Fruit fly (Drosophila melanogaster) whole organism, embryonic: ENCODE measurements around the gene CG31816.

Experiments
- Adf1 ChIP-seq: fragments of 200-800 bp; sonication (Bioruptor generic); IDR thresholded peaks from 2 replicates; pipeline ENCODE4 v1.3.6; 2022; ENCODE audit warnings: missing biosample characterization, missing genetic modification characterization
- Atf-2 ChIP-seq: fragments of 200-800 bp; sonication (Bioruptor generic); optimal IDR thresholded peaks from 2 replicates; lab custom pipeline; 2016; ENCODE audit warnings: missing biosample characterization, missing genetic modification characterization
- Awh ChIP-seq: fragments of 200-800 bp; sonication (Bioruptor generic); IDR thresholded peaks from 2 replicates; pipeline ENCODE4, ENCODE4 v1.3.6; 2022; ENCODE audit warnings: missing biosample characterization, missing genetic modification characterization
- Bgb ChIP-seq: fragments of 200-800 bp; sonication (Bioruptor generic); IDR thresholded peaks from 2 replicates; pipeline ENCODE4 v1.3.6; 2022; ENCODE audit warnings: missing biosample characterization, missing genetic modification characterization; ENCODE audit not compliant: partially characterized antibody
- BtbVII ChIP-seq: fragments of 200-800 bp; sonication (Bioruptor generic); optimal IDR thresholded peaks from 3 replicates; lab custom pipeline; 2017; ENCODE audit warnings: missing biosample characterization, mild to moderate bottlenecking, missing genetic modification characterization
- CG10147 ChIP-seq: fragments of 200-800 bp; sonication (Bioruptor generic); optimal IDR thresholded peaks from 2 replicates; lab custom pipeline; 2019; ENCODE audit warnings: missing biosample characterization, mild to moderate bottlenecking, missing genetic modification characterization, moderate library complexity
- CG10959 ChIP-seq: fragments of 200-800 bp; sonication (Bioruptor generic); IDR thresholded peaks from 2 replicates; pipeline ENCODE4 v1.3.6; 2022; ENCODE audit warnings: missing biosample characterization, missing genetic modification characterization
- CG12219 ChIP-seq: fragments of 200-800 bp; sonication (Bioruptor generic); optimal IDR thresholded peaks from 3 replicates; lab custom pipeline; 2018; ENCODE audit warnings: missing biosample characterization, mild to moderate bottlenecking, missing genetic modification characterization
- CG12659 ChIP-seq: fragments of 200-800 bp; sonication (Bioruptor generic); optimal IDR thresholded peaks from 3 replicates; lab custom pipeline; 2017; ENCODE audit warnings: mild to moderate bottlenecking, missing biosample characterization, missing genetic modification reagents, missing genetic modification characterization
- CG12744 ChIP-seq: fragments of 200-800 bp; sonication (Bioruptor generic); optimal IDR thresholded peaks from 2 replicates; lab custom pipeline; 2016; ENCODE audit warnings: missing biosample characterization, missing genetic modification characterization
- CG15073 ChIP-seq: fragments of 200-800 bp; sonication (Bioruptor generic); optimal IDR thresholded peaks from 2 replicates; lab custom pipeline; 2016; ENCODE audit warnings: missing biosample characterization, missing genetic modification characterization
- CG16779 ChIP-seq: fragments of 200-800 bp; sonication (Bioruptor generic); IDR thresholded peaks from 2 replicates; pipeline ENCODE4 v1.3.6; 2022; ENCODE audit warnings: missing biosample characterization, missing genetic modification characterization
- CG17328 ChIP-seq: fragments of 200-800 bp; sonication (Bioruptor generic); IDR thresholded peaks from 2 replicates; pipeline ENCODE4 v1.3.6; 2022; ENCODE audit warnings: missing biosample characterization, missing genetic modification characterization
- CG1792 ChIP-seq: fragments of 200-800 bp; sonication (Bioruptor generic); optimal IDR thresholded peaks from 2 replicates; lab custom pipeline; 2016; ENCODE audit warnings: missing biosample characterization, missing genetic modification characterization
- CG18619 ChIP-seq: fragments of 200-800 bp; sonication (Bioruptor generic); optimal IDR thresholded peaks from 3 replicates; lab custom pipeline; 2017; ENCODE audit warnings: missing biosample characterization, mild to moderate bottlenecking, missing genetic modification characterization
- CG2199 ChIP-seq: fragments of 200-800 bp; sonication (Bioruptor generic); IDR thresholded peaks from 3 replicates; pipeline ENCODE4 v1.3.6; 2022; ENCODE audit warnings: missing biosample characterization, missing genetic modification characterization
- CG2875 ChIP-seq: fragments of 200-800 bp; sonication (Bioruptor generic); optimal IDR thresholded peaks from 2 replicates; lab custom pipeline; 2017; ENCODE audit warnings: missing biosample characterization, mild to moderate bottlenecking, missing genetic modification characterization, missing genetic modification reagents
- CG3995 ChIP-seq: fragments of 200-800 bp; sonication (Bioruptor generic); optimal IDR thresholded peaks from 3 replicates; lab custom pipeline; 2016; ENCODE audit warnings: missing biosample characterization, missing genetic modification characterization
- CG4854 ChIP-seq: fragments of 200-800 bp; sonication (Bioruptor generic); optimal IDR thresholded peaks from 2 replicates; lab custom pipeline; 2016; ENCODE audit warnings: missing biosample characterization, missing genetic modification characterization, inconsistent platforms
- CG8290 ChIP-seq, 3 experiments: fragments of 200-800 bp; sonication (Bioruptor generic); optimal IDR thresholded peaks; 2 replicates each; lab custom pipeline; 2016 to 2019; ENCODE audit warnings: missing biosample characterization in 3 of 3, missing genetic modification characterization in 3 of 3, mild to moderate bottlenecking in 2 of 3, moderate library complexity in 1 of 3
- CG8924 ChIP-seq: fragments of 200-800 bp; optimal IDR thresholded peaks from 3 replicates; lab custom pipeline; 2019; ENCODE audit warnings: missing biosample characterization, mild to moderate bottlenecking, missing genetic modification characterization, moderate library complexity
- CG9437 ChIP-seq: fragments of 200-800 bp; sonication (Bioruptor generic); optimal IDR thresholded peaks from 2 replicates; lab custom pipeline; 2018; ENCODE audit warnings: missing biosample characterization, mild to moderate bottlenecking, missing genetic modification characterization
- Dbx ChIP-seq: fragments of 200-800 bp; sonication (Bioruptor generic); IDR thresholded peaks from 3 replicates; pipeline ENCODE4 v1.3.6; 2022; ENCODE audit warnings: missing biosample characterization, missing genetic modification characterization
- Dip3 ChIP-seq: fragments of 200-800 bp; sonication (Bioruptor generic); optimal IDR thresholded peaks from 3 replicates; lab custom pipeline; 2016; ENCODE audit warnings: missing biosample characterization, missing genetic modification characterization
- HHEX ChIP-seq: fragments of 200-800 bp; sonication (Bioruptor generic); optimal IDR thresholded peaks from 3 replicates; lab custom pipeline; 2017; ENCODE audit warnings: missing biosample characterization, mild to moderate bottlenecking, missing genetic modification characterization, missing genetic modification reagents
- HLHmδ ChIP-seq: fragments of 200-800 bp; sonication (Bioruptor generic); optimal IDR thresholded peaks from 2 replicates; lab custom pipeline; 2018; ENCODE audit warnings: missing biosample characterization, mild to moderate bottlenecking, missing genetic modification characterization, moderate library complexity
- Nf-YA ChIP-seq: fragments of 200-800 bp; sonication (Bioruptor generic); IDR thresholded peaks from 2 replicates; pipeline ENCODE4 v1.3.6; 2022; ENCODE audit warnings: missing biosample characterization, missing genetic modification characterization
- PHDP ChIP-seq: fragments of 200-800 bp; sonication (Bioruptor generic); optimal IDR thresholded peaks from 3 replicates; lab custom pipeline; 2018; ENCODE audit warnings: missing biosample characterization, mild to moderate bottlenecking, missing genetic modification characterization, moderate library complexity
- Side ChIP-seq: fragments of 200-800 bp; sonication (Bioruptor generic); optimal IDR thresholded peaks from 2 replicates; lab custom pipeline; 2016; ENCODE audit warnings: missing biosample characterization, missing genetic modification characterization
- Stat92E ChIP-seq, 3 experiments: fragments of >200 bp in 2 of 3; fragments of 200-800 bp in 1 of 3; sonication (Bioruptor generic) in 1 of 3; optimal IDR thresholded peaks; 2 replicates each; lab custom pipeline; 2017 to 2019; ENCODE audit warnings: missing biosample characterization in 3 of 3, missing genetic modification characterization in 3 of 3, mild to moderate bottlenecking in 1 of 3, moderate library complexity in 1 of 3
- Vsx1 ChIP-seq: fragments of 200-800 bp; sonication (Bioruptor generic); optimal IDR thresholded peaks from 2 replicates; lab custom pipeline; 2017; ENCODE audit warnings: missing biosample characterization, mild to moderate bottlenecking, missing genetic modification characterization, missing genetic modification reagents
- ab ChIP-seq: fragments of 200-800 bp; sonication (Bioruptor generic); optimal IDR thresholded peaks from 2 replicates; lab custom pipeline; 2016; ENCODE audit warnings: missing biosample characterization, missing genetic modification characterization
- ac ChIP-seq: fragments of 200-800 bp; sonication (Bioruptor generic); optimal IDR thresholded peaks from 3 replicates; lab custom pipeline; 2017; ENCODE audit warnings: missing biosample characterization, mild to moderate bottlenecking, missing genetic modification characterization
- bigmax ChIP-seq: fragments of 200-800 bp; sonication (Bioruptor generic); optimal IDR thresholded peaks from 2 replicates; lab custom pipeline; 2018; ENCODE audit warnings: missing biosample characterization, mild to moderate bottlenecking, missing genetic modification characterization
- cas ChIP-seq: fragments of 200-800 bp; sonication (Bioruptor generic); IDR thresholded peaks from 2 replicates; pipeline ENCODE4 v1.3.6; 2022; ENCODE audit warnings: missing biosample characterization, missing genetic modification characterization
- corto ChIP-seq: fragments of 200-800 bp; sonication (Bioruptor generic); optimal IDR thresholded peaks from 2 replicates; lab custom pipeline; 2016; ENCODE audit warnings: missing biosample characterization, mild to moderate bottlenecking, missing genetic modification characterization, moderate library complexity
- croc ChIP-seq: fragments of 200-800 bp; sonication (Bioruptor generic); conservative IDR thresholded peaks from 3 replicates; pipeline ENCODE4 v1.3.6; 2022; ENCODE audit warnings: missing biosample characterization, missing genetic modification characterization
- hb ChIP-seq: fragments of 200-800 bp; sonication (Bioruptor generic); IDR thresholded peaks from 3 replicates; pipeline ENCODE4 v1.3.6; 2022; ENCODE audit warnings: missing biosample characterization, missing genetic modification characterization; ENCODE audit not compliant: partially characterized antibody
- nmo ChIP-seq: fragments of 200-800 bp; sonication (Bioruptor generic); optimal IDR thresholded peaks from 2 replicates; lab custom pipeline; 2018; ENCODE audit warnings: missing biosample characterization, mild to moderate bottlenecking, missing genetic modification characterization, moderate library complexity
- p53 ChIP-seq: fragments of 200-800 bp; sonication (Bioruptor generic); optimal IDR thresholded peaks from 2 replicates; lab custom pipeline; 2016; ENCODE audit warnings: missing biosample characterization, missing genetic modification characterization
- pan ChIP-seq, 4 experiments: fragments of >200 bp in 3 of 4; fragments of 200-800 bp in 1 of 4; sonication (Bioruptor generic) in 1 of 4; optimal IDR thresholded peaks in 3 of 4; IDR thresholded peaks in 1 of 4; 2 replicates each; pipeline versions ENCODE4 v1.3.6 to Lab custom; 2017 to 2022; ENCODE audit warnings: missing biosample characterization in 2 of 4, missing genetic modification characterization in 2 of 4, mixed read lengths in 1 of 4
- pita ChIP-seq: fragments of 200-800 bp; sonication (Bioruptor generic); optimal IDR thresholded peaks from 2 replicates; lab custom pipeline; 2017; ENCODE audit warnings: missing biosample characterization, mild to moderate bottlenecking, missing genetic modification characterization
- sisA ChIP-seq: fragments of 200-800 bp; sonication (Bioruptor generic); IDR thresholded peaks from 2 replicates; pipeline ENCODE4 v1.3.6; 2022; ENCODE audit warnings: missing biosample characterization, missing genetic modification characterization
- sna ChIP-seq: fragments of 200-800 bp; sonication (Bioruptor generic); IDR thresholded peaks from 2 replicates; pipeline ENCODE4 v1.3.6; 2022; ENCODE audit warnings: missing biosample characterization, missing genetic modification characterization; ENCODE audit not compliant: partially characterized antibody
- trem ChIP-seq: fragments of 200-800 bp; optimal IDR thresholded peaks from 3 replicates; lab custom pipeline; 2019; ENCODE audit warnings: missing biosample characterization, mild to moderate bottlenecking, missing genetic modification characterization, moderate library complexity
- trh ChIP-seq: fragments of 200-800 bp; sonication (Bioruptor generic); optimal IDR thresholded peaks from 2 replicates; lab custom pipeline; 2016; ENCODE audit warnings: missing biosample characterization, missing genetic modification characterization
- tup ChIP-seq: fragments of 200-800 bp; sonication (Bioruptor generic); optimal IDR thresholded peaks from 2 replicates; lab custom pipeline; 2016; ENCODE audit warnings: missing biosample characterization, mild to moderate bottlenecking, missing genetic modification characterization, moderate library complexity
- twi ChIP-seq: fragments of 200-800 bp; optimal IDR thresholded peaks from 2 replicates; lab custom pipeline; 2019; ENCODE audit warnings: missing biosample characterization, mild to moderate bottlenecking, missing genetic modification characterization, moderate library complexity

CG31816 gene

dm6 chr2L:16547652-16548417 is 5.5 kb downstream of the CG31816 start (continued):
- TF ChIP-seq Adf1: no peak; the same call in 1 of the 2 replicates
- peak; percentile 2 for TF ChIP-seq CG9437
- TF ChIP-seq ac (GFP tag; lab: Kevin White, UChicago): no peak
- no peak for TF ChIP-seq CG4854 (GFP tag; lab: Kevin White, UChicago)
- TF ChIP-seq CG10959 (GFP tag; lab: Robert Waterston, UW): no peak
- TF ChIP-seq p53 (GFP tag; lab: Kevin White, UChicago): no peak
- no peak for TF ChIP-seq CG12744 (GFP tag; lab: Kevin White, UChicago)
- no peak for TF ChIP-seq trh (GFP tag; lab: Kevin White, UChicago)
- no peak for TF ChIP-seq CG15073 (GFP tag; lab: Kevin White, UChicago)
- no peak for TF ChIP-seq tup (GFP tag; lab: Kevin White, UChicago)
- TF ChIP-seq CG12659 (GFP tag; lab: Kevin White, UChicago): peak; percentile 62
- no peak for TF ChIP-seq hb (GFP tag; lab: Robert Waterston, UW)
- TF ChIP-seq CG12219 (GFP tag; lab: Kevin White, UChicago): peak; percentile 48
- TF ChIP-seq sisA (GFP tag; lab: Robert Waterston, UW): no peak
- TF ChIP-seq CG16779 (GFP tag; lab: Robert Waterston, UW): no peak
- TF ChIP-seq pan (optimal IDR thresholded peaks at IDR 0.05; lab: Kevin White, UChicago): no peak
- peak in 1 of 2 experiments; percentile 48 for TF ChIP-seq pan (GFP tag; optimal IDR thresholded peaks at IDR 0.05 in 1 of 2, IDR thresholded peaks at IDR 0.05 in 1 of 2)
- peak; percentile 71 for TF ChIP-seq HHEX (GFP tag; lab: Kevin White, UChicago)
- peak; percentile 67 for TF ChIP-seq CG8924 (tag; lab: Kevin White, UChicago)
- TF ChIP-seq CG1792: no peak
- TF ChIP-seq BtbVII: peak; percentile 78
- TF ChIP-seq Awh: no peak
- TF ChIP-seq corto: no peak
- no peak for TF ChIP-seq nmo
- no peak for TF ChIP-seq HLHmδ
- TF ChIP-seq Side (GFP tag; lab: Kevin White, UChicago): peak; percentile 28
- no peak for TF ChIP-seq pita (GFP tag; lab: Kevin White, UChicago)
- TF ChIP-seq Vsx1 (GFP tag; lab: Kevin White, UChicago): peak; percentile 7
- TF ChIP-seq CG10147 (GFP tag; lab: Kevin White, UChicago): peak; percentile 26
- TF ChIP-seq cas: 0 out of 2 replicates have a peak, but pooled peaks have one; percentile 23
- TF ChIP-seq croc (GFP tag; lab: Robert Waterston, UW): no peak
- TF ChIP-seq trem (tag; lab: Kevin White, UChicago): no peak
- peak; percentile 66 for TF ChIP-seq CG18619 (GFP tag; lab: Kevin White, UChicago)
- TF ChIP-seq PHDP (tag; lab: Kevin White, UChicago): peak; percentile 79
- TF ChIP-seq sna (GFP tag; lab: Robert Waterston, UW): no peak
- TF ChIP-seq Stat92E (GFP tag; optimal IDR thresholded peaks at IDR 0.05; lab: Kevin White, UChicago): no peak
- TF ChIP-seq ab (GFP tag; lab: Kevin White, UChicago): no peak
- no peak for TF ChIP-seq CG17328
- TF ChIP-seq Dip3 (GFP tag; lab: Kevin White, UChicago): no peak
- no peak for TF ChIP-seq twi (tag; lab: Kevin White, UChicago)
- TF ChIP-seq CG2875: no peak
- no peak for TF ChIP-seq Atf-2
- peak; percentile 5 for TF ChIP-seq CG3995 (GFP tag; lab: Kevin White, UChicago)
- no peak for TF ChIP-seq Bgb (GFP tag; lab: Robert Waterston, UW)
- TF ChIP-seq bigmax (GFP tag; lab: Kevin White, UChicago): no peak
- 0 out of 3 replicates have a peak, but pooled peaks have one; percentile 62 for TF ChIP-seq Dbx (GFP tag; lab: Robert Waterston, UW)
- no peak for TF ChIP-seq CG2199 (GFP tag; lab: Robert Waterston, UW)
- TF ChIP-seq Nf-YA (GFP tag; lab: Robert Waterston, UW): no peak
- no peak for TF ChIP-seq CG8290 (GFP tag; optimal IDR thresholded peaks at IDR 0.05; lab: Kevin White, UChicago)
- peak in 1 of 2 experiments; percentile 11 for TF ChIP-seq CG8290 (tag; optimal IDR thresholded peaks at IDR 0.05; lab: Kevin White, UChicago)
